Worm (Caenorhabditis elegans) whole organism, L2 larva: ENCODE results near the gene daf-19.
A peak's percentile ranks its signal among the peaks of the same experiment; 100 is the strongest.

Experiments
- C34F6.9 ChIP-seq: fragments of 150-350 bp; optimal IDR thresholded peaks from 2 replicates; lab custom pipeline; 2014; ENCODE audit warnings: missing biosample characterization, missing genetic modification characterization
- F13H6.1 ChIP-seq: sonication (generic microtip); optimal IDR thresholded peaks from 2 replicates; lab custom pipeline; 2016; ENCODE audit warnings: missing genetic modification characterization, missing compliant biosample characterization
- R02D3.7 ChIP-seq: fragments of 150-350 bp; optimal IDR thresholded peaks from 2 replicates; lab custom pipeline; 2014; ENCODE audit warnings: missing biosample characterization, missing genetic modification characterization
- Y55F3AM.14 ChIP-seq: fragments of 200-800 bp; sonication (Bioruptor generic); optimal IDR thresholded peaks from 2 replicates; lab custom pipeline; 2018; ENCODE audit warnings: mild to moderate bottlenecking, missing genetic modification characterization, missing compliant biosample characterization
- ZK546.5 ChIP-seq: sonication (generic microtip); optimal IDR thresholded peaks from 2 replicates; lab custom pipeline; 2017; ENCODE audit warnings: missing biosample characterization, missing genetic modification characterization
- aly-2 ChIP-seq: fragments of 150-350 bp; optimal IDR thresholded peaks from 2 replicates; lab custom pipeline; 2014; ENCODE audit warnings: missing biosample characterization, missing genetic modification characterization
- ama-1 ChIP-seq: fragments of 150-350 bp; optimal IDR thresholded peaks from 2 replicates; lab custom pipeline; 2018; ENCODE audit warnings: inconsistent platforms
- blmp-1 ChIP-seq: sonication (generic microtip); optimal IDR thresholded peaks from 2 replicates; lab custom pipeline; 2017; ENCODE audit warnings: missing genetic modification characterization, mild to moderate bottlenecking, missing compliant biosample characterization, antibody characterized with exemption, moderate library complexity; ENCODE audit not compliant: insufficient read depth
- ceh-16 ChIP-seq: fragments of 150-350 bp; optimal IDR thresholded peaks from 2 replicates; lab custom pipeline; 2014; ENCODE audit warnings: missing biosample characterization, missing genetic modification characterization
- crh-2 ChIP-seq: sonication (generic microtip); optimal IDR thresholded peaks from 2 replicates; lab custom pipeline; 2017; ENCODE audit warnings: missing biosample characterization, missing genetic modification characterization
- elt-1 ChIP-seq: fragments of 150-350 bp; optimal IDR thresholded peaks from 2 replicates; lab custom pipeline; 2014; ENCODE audit warnings: missing biosample characterization, missing genetic modification characterization
- fos-1 ChIP-seq: fragments of 150-350 bp; optimal IDR thresholded peaks from 2 replicates; lab custom pipeline; 2014; ENCODE audit warnings: missing biosample characterization, missing genetic modification characterization
- gmeb-1 ChIP-seq: fragments of 150-350 bp; optimal IDR thresholded peaks from 2 replicates; lab custom pipeline; 2014; ENCODE audit warnings: missing biosample characterization, missing genetic modification characterization
- lin-11 ChIP-seq: fragments of 150-350 bp; sonication (generic microtip); optimal IDR thresholded peaks from 2 replicates; lab custom pipeline; 2014; ENCODE audit warnings: missing biosample characterization, missing genetic modification characterization, inconsistent platforms, mixed read lengths
- lin-13 ChIP-seq: fragments of 150-350 bp; optimal IDR thresholded peaks from 2 replicates; lab custom pipeline; 2014; ENCODE audit warnings: missing biosample characterization, missing genetic modification reagents, missing genetic modification characterization
- lin-39 ChIP-seq: fragments of 150-350 bp; optimal IDR thresholded peaks from 2 replicates; lab custom pipeline; 2014; ENCODE audit warnings: missing biosample characterization, missing genetic modification reagents, missing genetic modification characterization
- lsy-2 ChIP-seq, 2 experiments: fragments of 150-350 bp in 1 of 2; sonication (generic microtip) in 1 of 2; optimal IDR thresholded peaks; 2 replicates each; lab custom pipeline; 2014 to 2017; ENCODE audit warnings: missing biosample characterization in 2 of 2, missing genetic modification characterization in 2 of 2
- mab-5 ChIP-seq: fragments of 150-350 bp; optimal IDR thresholded peaks from 2 replicates; lab custom pipeline; 2014; ENCODE audit warnings: missing biosample characterization, missing genetic modification characterization
- mbf-1 ChIP-seq: sonication (generic microtip); optimal IDR thresholded peaks from 2 replicates; lab custom pipeline; 2017; ENCODE audit warnings: missing biosample characterization, missing genetic modification characterization
- mdl-1 ChIP-seq, 2 experiments: fragments of 150-350 bp in 1 of 2; sonication (generic microtip) in 1 of 2; optimal IDR thresholded peaks; 2 replicates each; lab custom pipeline; 2017; ENCODE audit warnings: missing biosample characterization in 2 of 2, missing genetic modification characterization in 2 of 2
- nhr-11 ChIP-seq: fragments of 150-350 bp; optimal IDR thresholded peaks from 2 replicates; lab custom pipeline; 2014; ENCODE audit warnings: missing biosample characterization, missing genetic modification characterization
- nhr-12 ChIP-seq: fragments of 150-350 bp; optimal IDR thresholded peaks from 2 replicates; lab custom pipeline; 2014; ENCODE audit warnings: missing biosample characterization, missing genetic modification characterization
- nhr-129 ChIP-seq: fragments of 150-350 bp; optimal IDR thresholded peaks from 2 replicates; lab custom pipeline; 2014; ENCODE audit warnings: missing biosample characterization, missing genetic modification characterization
- nhr-21 ChIP-seq: fragments of 150-350 bp; optimal IDR thresholded peaks from 2 replicates; lab custom pipeline; 2014; ENCODE audit warnings: missing biosample characterization, missing genetic modification characterization
- nhr-23 ChIP-seq: fragments of 150-350 bp; optimal IDR thresholded peaks from 2 replicates; lab custom pipeline; 2014; ENCODE audit warnings: missing biosample characterization, missing genetic modification reagents, missing genetic modification characterization
- nhr-237 ChIP-seq: fragments of 150-350 bp; optimal IDR thresholded peaks from 2 replicates; lab custom pipeline; 2014; ENCODE audit warnings: missing biosample characterization, missing genetic modification characterization
- nhr-25 ChIP-seq: fragments of 150-350 bp; sonication (generic microtip); optimal IDR thresholded peaks from 3 replicates; lab custom pipeline; 2014; ENCODE audit warnings: missing biosample characterization, missing genetic modification characterization
- nhr-6 ChIP-seq: fragments of 150-350 bp; optimal IDR thresholded peaks from 2 replicates; lab custom pipeline; 2014; ENCODE audit warnings: missing biosample characterization, missing genetic modification characterization
- nhr-77 ChIP-seq: fragments of 150-350 bp; optimal IDR thresholded peaks from 2 replicates; lab custom pipeline; 2014; ENCODE audit warnings: missing biosample characterization, missing genetic modification characterization
- peb-1 ChIP-seq: fragments of 150-350 bp; optimal IDR thresholded peaks from 2 replicates; lab custom pipeline; 2014; ENCODE audit warnings: missing biosample characterization, missing genetic modification characterization
- sem-4 ChIP-seq: fragments of 150-350 bp; optimal IDR thresholded peaks from 2 replicates; lab custom pipeline; 2014; ENCODE audit warnings: missing biosample characterization, missing genetic modification reagents, missing genetic modification characterization
- skn-1 ChIP-seq: sonication (generic microtip); optimal IDR thresholded peaks from 2 replicates; lab custom pipeline; 2017; ENCODE audit warnings: missing biosample characterization, missing genetic modification characterization
- sma-3 ChIP-seq: sonication (generic microtip); optimal IDR thresholded peaks from 2 replicates; lab custom pipeline; 2016; ENCODE audit warnings: missing genetic modification reagents, missing genetic modification characterization, missing compliant biosample characterization
- sma-9 ChIP-seq, 2 experiments: fragments of 150-350 bp in 1 of 2; sonication (generic microtip) in 1 of 2; optimal IDR thresholded peaks; 2 replicates each; lab custom pipeline; 2014 to 2016; ENCODE audit warnings: missing genetic modification characterization in 2 of 2, mild to moderate bottlenecking in 1 of 2, missing biosample characterization in 1 of 2, missing compliant biosample characterization in 1 of 2, missing genetic modification reagents in 1 of 2, moderate library complexity in 1 of 2
- unc-55 ChIP-seq: fragments of 150-350 bp; sonication (generic microtip); optimal IDR thresholded peaks from 3 replicates; lab custom pipeline; 2014; ENCODE audit warnings: missing biosample characterization, missing genetic modification reagents, missing genetic modification characterization
- unc-62 ChIP-seq: fragments of 150-350 bp; optimal IDR thresholded peaks from 2 replicates; lab custom pipeline; 2014; ENCODE audit warnings: missing biosample characterization, missing genetic modification reagents, missing genetic modification characterization
- zag-1 ChIP-seq: fragments of 150-350 bp; optimal IDR thresholded peaks from 2 replicates; lab custom pipeline; 2014; ENCODE audit warnings: missing biosample characterization, missing genetic modification characterization
- ztf-1 ChIP-seq: fragments of 200-800 bp; sonication (Bioruptor generic); conservative IDR thresholded peaks from 2 replicates; pipeline ENCODE4 v1.3.6; 2022; ENCODE audit warnings: missing genetic modification characterization, missing compliant biosample characterization
- ztf-11 ChIP-seq: sonication (generic microtip); optimal IDR thresholded peaks from 2 replicates; lab custom pipeline; 2017; ENCODE audit warnings: missing biosample characterization, missing genetic modification characterization
- ztf-4 ChIP-seq: fragments of 150-350 bp; optimal IDR thresholded peaks from 2 replicates; lab custom pipeline; 2014; ENCODE audit warnings: missing biosample characterization, missing genetic modification characterization

Gene daf-19

DNA sequence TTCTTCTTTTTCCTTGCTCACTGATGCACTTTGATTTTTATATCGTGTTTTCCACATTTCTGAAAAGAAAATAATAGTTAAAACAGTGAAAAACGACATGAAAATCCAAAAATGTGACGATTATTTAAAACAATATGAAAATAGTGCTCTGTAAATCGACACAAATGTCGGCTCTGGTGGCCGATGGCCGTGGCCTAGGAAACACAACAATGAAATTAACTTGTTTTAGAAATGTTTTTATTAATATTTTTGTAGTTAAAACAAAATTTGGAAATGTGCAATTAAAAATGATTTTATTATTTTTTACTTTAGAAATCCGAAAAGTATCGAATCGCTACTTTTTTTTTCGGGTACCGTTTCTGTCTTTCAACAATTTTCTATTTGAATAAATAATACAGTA is 31.6 kb upstream of the daf-19 start, which contains the start of gene arv-1:
Gene arv-1 (minus strand): TSS at position 65 of the 400 bp plus-strand sequence.
- TF ChIP-seq skn-1 (tag; lab: Kevin White, UChicago) (no peak), R02D3.7 (tag; lab: Kevin White, UChicago) (peak; percentile 79), sma-9 (GFP tag; optimal IDR thresholded peaks at IDR 0.05; lab: Kevin White, UChicago) (peak; percentile 72), sma-9 (tag; optimal IDR thresholded peaks at IDR 0.05; lab: Kevin White, UChicago) (no peak), mab-5 (tag; lab: Kevin White, UChicago) (no peak), C34F6.9 (peak; percentile 67), ceh-16 (tag; lab: Kevin White, UChicago) (no peak), ztf-11 (tag; lab: Kevin White, UChicago) (no peak), lsy-2 (tag; optimal IDR thresholded peaks at IDR 0.05; lab: Kevin White, UChicago) (peak; percentile 33 to 88), ztf-4 (tag; lab: Kevin White, UChicago) (peak; percentile 14), gmeb-1 (tag; lab: Kevin White, UChicago) (peak; percentile 66), elt-1 (no peak), crh-2 (tag; lab: Kevin White, UChicago) (peak; percentile 56), nhr-25 (tag; lab: Kevin White, UChicago) (peak; percentile 23), unc-55 (GFP tag; lab: Kevin White, UChicago) (peak; percentile 64), ztf-1 (no peak), lin-13 (GFP tag; lab: Kevin White, UChicago) (peak; percentile 31), F13H6.1 (tag; lab: Kevin White, UChicago) (peak; percentile 33), fos-1 (tag; lab: Kevin White, UChicago) (peak; percentile 16), nhr-21 (tag; lab: Kevin White, UChicago) (peak; percentile 27), sma-3 (GFP tag; lab: Kevin White, UChicago) (peak; percentile 70)

DNA sequence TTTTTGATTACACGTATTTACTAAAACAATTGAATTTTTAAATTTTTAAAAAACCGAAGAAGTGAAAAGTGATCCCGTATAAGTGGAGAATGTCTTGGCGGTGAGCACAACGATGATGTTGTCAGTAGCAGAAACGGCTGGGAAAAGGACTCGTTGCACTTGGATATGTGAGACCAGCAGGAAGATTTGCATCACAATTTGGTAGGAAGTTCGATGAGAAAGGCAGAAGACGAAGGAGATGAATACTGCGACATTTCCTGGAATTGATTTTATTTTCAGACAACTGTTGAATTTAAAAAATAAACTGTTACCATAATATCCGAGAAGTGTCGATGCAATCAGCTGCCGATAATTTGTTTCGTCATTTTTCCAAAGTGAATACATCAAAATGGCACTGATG is 30.8 kb upstream of the daf-19 start, which contains the start of gene R05H5.4:
Gene R05H5.4 (minus strand): TSS at position 101 of the 400 bp plus-strand sequence.
- TF ChIP-seq ztf-11 (tag; lab: Kevin White, UChicago): no peak
- TF ChIP-seq blmp-1 (tag; lab: Kevin White, UChicago): no peak

- TF ChIP-seq aly-2 (tag; lab: Kevin White, UChicago) (no peak), skn-1 (tag; lab: Kevin White, UChicago) (no peak), nhr-23 (tag; lab: Kevin White, UChicago) (no peak), nhr-129 (tag; lab: Kevin White, UChicago) (no peak), sem-4 (tag; lab: Kevin White, UChicago) (no peak), lin-39 (no peak), nhr-6 (tag; lab: Kevin White, UChicago) (no peak), lin-11 (tag; lab: Kevin White, UChicago) (no peak), ama-1 (no peak), lin-13 (GFP tag; lab: Kevin White, UChicago) (no peak), nhr-21 (tag; lab: Kevin White, UChicago) (no peak), C34F6.9 (no peak), gmeb-1 (tag; lab: Kevin White, UChicago) (no peak), mbf-1 (tag; lab: Kevin White, UChicago) (no peak), sma-9 (GFP tag; optimal IDR thresholded peaks at IDR 0.05; lab: Kevin White, UChicago) (no peak), sma-9 (tag; optimal IDR thresholded peaks at IDR 0.05; lab: Kevin White, UChicago) (no peak), ztf-11 (tag; lab: Kevin White, UChicago) (no peak), elt-1 (no peak), nhr-11 (no peak), mdl-1 (tag; optimal IDR thresholded peaks at IDR 0.05; lab: Kevin White, UChicago) (no peak)
- TF ChIP-seq, all 48 proteins: peak for 0
Measured at ce11 chrII:10198486-10198885, 29.3 kb upstream of the daf-19 start.

ce11 chrII:10197091-10197675 is 28.0 kb upstream of the daf-19 start, which contains the start of gene R05H5.3:
TSS of gene R05H5.3 (plus strand) at chrII:10197625.
- peak; percentile 69 for TF ChIP-seq nhr-129 (tag; lab: Kevin White, UChicago)
- no peak for TF ChIP-seq ama-1
- no peak for TF ChIP-seq mdl-1 (tag; optimal IDR thresholded peaks at IDR 0.05; lab: Kevin White, UChicago)
- no peak for TF ChIP-seq ztf-4 (tag; lab: Kevin White, UChicago)
- TF ChIP-seq crh-2 (tag; lab: Kevin White, UChicago): peak; percentile 39
- TF ChIP-seq sem-4 (tag; lab: Kevin White, UChicago): no peak
- TF ChIP-seq zag-1 (tag; lab: Kevin White, UChicago): peak; percentile 34
- TF ChIP-seq ZK546.5 (tag; lab: Kevin White, UChicago): no peak
- TF ChIP-seq nhr-237 (tag; lab: Kevin White, UChicago): no peak
- TF ChIP-seq ceh-16 (tag; lab: Kevin White, UChicago): no peak
- TF ChIP-seq Y55F3AM.14 (GFP tag; lab: Kevin White, UChicago): no peak
- TF ChIP-seq aly-2 (tag; lab: Kevin White, UChicago): no peak
- TF ChIP-seq elt-1: no peak
- no peak for TF ChIP-seq nhr-12 (tag; lab: Kevin White, UChicago)
- no peak for TF ChIP-seq ztf-1
- peak; percentile 30 for TF ChIP-seq sma-9 (GFP tag; optimal IDR thresholded peaks at IDR 0.05; lab: Kevin White, UChicago)
- TF ChIP-seq sma-9 (tag; optimal IDR thresholded peaks at IDR 0.05; lab: Kevin White, UChicago): no peak
- TF ChIP-seq F13H6.1 (tag; lab: Kevin White, UChicago): no peak
- no peak for TF ChIP-seq nhr-21 (tag; lab: Kevin White, UChicago)
- TF ChIP-seq mbf-1 (tag; lab: Kevin White, UChicago): no peak
- TF ChIP-seq unc-55 (GFP tag; lab: Kevin White, UChicago): peak; percentile 87
- TF ChIP-seq C34F6.9: peak; percentile 69
- no peak for TF ChIP-seq lin-39
- no peak for TF ChIP-seq nhr-77 (tag; lab: Kevin White, UChicago)
- TF ChIP-seq peb-1: no peak
- TF ChIP-seq R02D3.7 (tag; lab: Kevin White, UChicago): no peak
- TF ChIP-seq lin-13 (GFP tag; lab: Kevin White, UChicago): peak; percentile 54
- no peak for TF ChIP-seq unc-62 (GFP tag; lab: Kevin White, UChicago)
- no peak for TF ChIP-seq mab-5 (tag; lab: Kevin White, UChicago)
- TF ChIP-seq nhr-23 (tag; lab: Kevin White, UChicago): no peak
- peak; percentile 27 for TF ChIP-seq sma-3 (GFP tag; lab: Kevin White, UChicago)
- no peak for TF ChIP-seq nhr-11
- TF ChIP-seq nhr-25 (tag; lab: Kevin White, UChicago): no peak
